Comparison of ENCODE assay signal across 5 fruit fly cellular contexts in genomic region chr2L:8691292-8691975, dm6.
A peak's percentile ranks its signal among the peaks of the same experiment; 100 is the strongest.
TF ChIP-seq lines count a peak whose summit lies in the region.

No protein-coding gene starts in this region.

TF ChIP-seq in whole organism, adult, 20 proteins besides CTCF, POLR2A, EP300 and RAD21 (continued from another document):
- TF ChIP-seq Hr96 (GFP tag; optimal IDR thresholded peaks at IDR 0.05; lab: Kevin White, UChicago) (peak; percentile 39), CG14711 (tag; optimal IDR thresholded peaks at IDR 0.05; lab: Kevin White, UChicago) (peak; percentile 68)

TF ChIP-seq in whole organism, embryonic, 481 proteins besides CTCF, POLR2A, EP300 and RAD21 (continued from another document and continues in another):
- peak in 1 of 2 experiments; percentile 55 for TF ChIP-seq crp (GFP tag; optimal IDR thresholded peaks at IDR 0.05; lab: Kevin White, UChicago)
- no peak for TF ChIP-seq aop (GFP tag; IDR thresholded peaks at IDR 0.05; lab: Robert Waterston, UW)
- TF ChIP-seq corto (GFP tag; optimal IDR thresholded peaks at IDR 0.05; lab: Kevin White, UChicago): peak; percentile 79
- peak; percentile 84 for TF ChIP-seq Fer1 (GFP tag; optimal IDR thresholded peaks at IDR 0.05; lab: Kevin White, UChicago)
- TF ChIP-seq pan (optimal IDR thresholded peaks at IDR 0.05; lab: Kevin White, UChicago): no peak
- peak in 1 of 2 experiments; percentile 77 for TF ChIP-seq pan (GFP tag; optimal IDR thresholded peaks at IDR 0.05 in 1 of 2, IDR thresholded peaks at IDR 0.05 in 1 of 2)
- peak; percentile 94 for TF ChIP-seq phol (tag; optimal IDR thresholded peaks at IDR 0.05; lab: Kevin White, UChicago)
- peak; percentile 68 for TF ChIP-seq jing (GFP tag; optimal IDR thresholded peaks at IDR 0.05; lab: Kevin White, UChicago)
- TF ChIP-seq CG5245 (GFP tag; optimal IDR thresholded peaks at IDR 0.05; lab: Kevin White, UChicago): peak; percentile 56
- peak; percentile 52 for TF ChIP-seq CG14667 (GFP tag; IDR thresholded peaks at IDR 0.05; lab: Robert Waterston, UW)
- peak; percentile 84 for TF ChIP-seq Xrp1 (GFP tag; IDR thresholded peaks at IDR 0.05; lab: Robert Waterston, UW)
- TF ChIP-seq CG6654 (GFP tag; optimal IDR thresholded peaks at IDR 0.05; lab: Kevin White, UChicago): peak; percentile 66
- peak; percentile 76 for TF ChIP-seq CG4707 (GFP tag; optimal IDR thresholded peaks at IDR 0.05; lab: Kevin White, UChicago)
- peak; percentile 69 for TF ChIP-seq Deaf1 (tag; optimal IDR thresholded peaks at IDR 0.05; lab: Kevin White, UChicago)
- no peak; the same call in 1 of the 3 replicates for TF ChIP-seq sr (GFP tag; IDR thresholded peaks at IDR 0.05; lab: Robert Waterston, UW)
- TF ChIP-seq so (GFP tag; IDR thresholded peaks at IDR 0.05; lab: Robert Waterston, UW): peak; percentile 78; the same call in 1 of the 3 replicates
- TF ChIP-seq Jarid2 (GFP tag; optimal IDR thresholded peaks at IDR 0.05; lab: Kevin White, UChicago): peak; percentile 61
- TF ChIP-seq tio (GFP tag; optimal IDR thresholded peaks at IDR 0.05; lab: Kevin White, UChicago): peak; percentile 90
- TF ChIP-seq CG31224 (GFP tag; IDR thresholded peaks at IDR 0.05; lab: Robert Waterston, UW): peak; percentile 49; the same call in 1 of the 2 replicates
- TF ChIP-seq Optix (GFP tag; IDR thresholded peaks at IDR 0.05; lab: Robert Waterston, UW): 0 out of 3 replicates have a peak, but pooled peaks have one; percentile 6
- TF ChIP-seq Atf3 (GFP tag; optimal IDR thresholded peaks at IDR 0.05; lab: Kevin White, UChicago): peak; percentile 62
- TF ChIP-seq HLH3B (GFP tag; IDR thresholded peaks at IDR 0.05; lab: Robert Waterston, UW): peak; percentile 52
- peak; percentile 73 for TF ChIP-seq CG12942 (GFP tag; optimal IDR thresholded peaks at IDR 0.05; lab: Kevin White, UChicago)
- peak; percentile 23 for TF ChIP-seq HLHmδ (GFP tag; optimal IDR thresholded peaks at IDR 0.05; lab: Kevin White, UChicago)
- TF ChIP-seq Hmx (GFP tag; optimal IDR thresholded peaks at IDR 0.05; lab: Kevin White, UChicago): no peak
- peak; percentile 24 for TF ChIP-seq CG3838 (GFP tag; optimal IDR thresholded peaks at IDR 0.05; lab: Kevin White, UChicago)
- TF ChIP-seq CG7745 (tag; optimal IDR thresholded peaks at IDR 0.05; lab: Kevin White, UChicago): peak; percentile 0
- TF ChIP-seq CG8944 (GFP tag; optimal IDR thresholded peaks at IDR 0.05; lab: Kevin White, UChicago): peak; percentile 42
- TF ChIP-seq CG10209 (GFP tag; optimal IDR thresholded peaks at IDR 0.05; lab: Kevin White, UChicago): peak; percentile 86
- TF ChIP-seq CG3407 (GFP tag; optimal IDR thresholded peaks at IDR 0.05; lab: Kevin White, UChicago): peak; percentile 85
- TF ChIP-seq CG10543 (GFP tag; optimal IDR thresholded peaks at IDR 0.05; lab: Kevin White, UChicago): peak; percentile 92

TF ChIP-seq in whole organism, prepupa, 60 proteins besides CTCF, POLR2A, EP300 and RAD21 (continued from another document and continues in another):
- TF ChIP-seq lz (GFP tag; optimal IDR thresholded peaks at IDR 0.05; lab: Kevin White, UChicago) (peak; percentile 89), Gug (GFP tag; IDR thresholded peaks at IDR 0.05; lab: Robert Waterston, UW) (peak; percentile 61; the same call in 1 of the 2 replicates), esn (GFP tag; optimal IDR thresholded peaks at IDR 0.05; lab: Kevin White, UChicago) (peak; percentile 95), cyc (GFP tag; optimal IDR thresholded peaks at IDR 0.05; lab: Kevin White, UChicago) (peak; percentile 80), Ets96B (tag; optimal IDR thresholded peaks at IDR 0.05; lab: Kevin White, UChicago) (peak; percentile 90), dac (GFP tag; optimal IDR thresholded peaks at IDR 0.05; lab: Kevin White, UChicago) (peak; percentile 61), CG34406 (GFP tag; optimal IDR thresholded peaks at IDR 0.05; lab: Kevin White, UChicago) (peak; percentile 95), CG1621 (tag; optimal IDR thresholded peaks at IDR 0.05; lab: Kevin White, UChicago) (peak; percentile 72), CG6808 (GFP tag; optimal IDR thresholded peaks at IDR 0.05; lab: Kevin White, UChicago) (peak; percentile 91), CG16779 (tag; optimal IDR thresholded peaks at IDR 0.05; lab: Kevin White, UChicago) (peak; percentile 89), Blimp-1 (GFP tag; optimal IDR thresholded peaks at IDR 0.05; lab: Kevin White, UChicago) (peak; percentile 80), CG8632 (GFP tag; optimal IDR thresholded peaks at IDR 0.05; lab: Kevin White, UChicago) (peak; percentile 94), CG11294 (GFP tag; IDR thresholded peaks at IDR 0.05; lab: Robert Waterston, UW) (0 out of 2 replicates have a peak, but pooled peaks have one; percentile 66), Hr39 (GFP tag; optimal IDR thresholded peaks at IDR 0.05; lab: Kevin White, UChicago) (peak; percentile 74), CG31627 (GFP tag; optimal IDR thresholded peaks at IDR 0.05; lab: Kevin White, UChicago) (peak; percentile 73), CG6854 (GFP tag; optimal IDR thresholded peaks at IDR 0.05; lab: Kevin White, UChicago) (peak; percentile 80), CG7368 (GFP tag; optimal IDR thresholded peaks at IDR 0.05; lab: Kevin White, UChicago) (peak; percentile 82), CG10669 (GFP tag; optimal IDR thresholded peaks at IDR 0.05; lab: Kevin White, UChicago) (peak; percentile 88), OdsH (GFP tag; optimal IDR thresholded peaks at IDR 0.05; lab: Kevin White, UChicago) (peak; percentile 92), spab (GFP tag; optimal IDR thresholded peaks at IDR 0.05; lab: Kevin White, UChicago) (peak; percentile 90), pdm3 (GFP tag; optimal IDR thresholded peaks at IDR 0.05; lab: Kevin White, UChicago) (peak; percentile 83), CG6276 (GFP tag; optimal IDR thresholded peaks at IDR 0.05; lab: Kevin White, UChicago) (peak; percentile 93), net (GFP tag; optimal IDR thresholded peaks at IDR 0.05; lab: Kevin White, UChicago) (peak; percentile 92), CG9139 (GFP tag; optimal IDR thresholded peaks at IDR 0.05; lab: Kevin White, UChicago) (peak; percentile 69), ss (GFP tag; optimal IDR thresholded peaks at IDR 0.05; lab: Kevin White, UChicago) (peak; percentile 90 to 94), achi (GFP tag; optimal IDR thresholded peaks at IDR 0.05; lab: Kevin White, UChicago) (peak; percentile 93), CG3919 (GFP tag; optimal IDR thresholded peaks at IDR 0.05; lab: Kevin White, UChicago) (peak; percentile 92), topi (GFP tag; optimal IDR thresholded peaks at IDR 0.05; lab: Kevin White, UChicago) (peak; percentile 90), vri (GFP tag; optimal IDR thresholded peaks at IDR 0.05; lab: Kevin White, UChicago) (peak; percentile 61), Sox14 (GFP tag; optimal IDR thresholded peaks at IDR 0.05; lab: Kevin White, UChicago) (peak; percentile 90), acj6 (GFP tag; optimal IDR thresholded peaks at IDR 0.05; lab: Kevin White, UChicago) (peak; percentile 91), Sox102F (GFP tag; optimal IDR thresholded peaks at IDR 0.05; lab: Kevin White, UChicago) (peak; percentile 85), Met (GFP tag; optimal IDR thresholded peaks at IDR 0.05; lab: Kevin White, UChicago) (peak; percentile 89)

TF ChIP-seq in whole organism, pupa, 21 proteins besides CTCF, POLR2A, EP300 and RAD21 (continued from another document):
- peak; percentile 83 for TF ChIP-seq CG17806 (tag; optimal IDR thresholded peaks at IDR 0.05; lab: Kevin White, UChicago)
- peak; percentile 87 for TF ChIP-seq CG8301 (tag; optimal IDR thresholded peaks at IDR 0.05; lab: Kevin White, UChicago)

TF ChIP-seq in whole organism, wandering third instar larva, 38 proteins besides CTCF, POLR2A, EP300 and RAD21 (continued from another document):
- peak; percentile 44 for TF ChIP-seq Rel (GFP tag; optimal IDR thresholded peaks at IDR 0.05; lab: Kevin White, UChicago)
- no peak for TF ChIP-seq Rel (tag; optimal IDR thresholded peaks at IDR 0.05; lab: Kevin White, UChicago)
- TF ChIP-seq h (GFP tag; optimal IDR thresholded peaks at IDR 0.05; lab: Kevin White, UChicago): peak; percentile 87
- TF ChIP-seq Hr78 (GFP tag; optimal IDR thresholded peaks at IDR 0.05; lab: Kevin White, UChicago): no peak
- peak; percentile 70 for TF ChIP-seq sage (GFP tag; optimal IDR thresholded peaks at IDR 0.05; lab: Kevin White, UChicago)
- TF ChIP-seq foxo (GFP tag; optimal IDR thresholded peaks at IDR 0.05; lab: Kevin White, UChicago): peak in 1 of 2 experiments; percentile 91
- peak; percentile 90 for TF ChIP-seq HLH106 (tag; optimal IDR thresholded peaks at IDR 0.05; lab: Kevin White, UChicago)
- TF ChIP-seq tai (GFP tag; optimal IDR thresholded peaks at IDR 0.05; lab: Kevin White, UChicago): no peak
- peak; percentile 85 for TF ChIP-seq woc (GFP tag; optimal IDR thresholded peaks at IDR 0.05; lab: Kevin White, UChicago)
- TF ChIP-seq OdsH (GFP tag; optimal IDR thresholded peaks at IDR 0.05; lab: Kevin White, UChicago): peak; percentile 91
- no peak for TF ChIP-seq GATAd (GFP tag; optimal IDR thresholded peaks at IDR 0.05; lab: Kevin White, UChicago)
- peak; percentile 81 for TF ChIP-seq dmrt93B (GFP tag; optimal IDR thresholded peaks at IDR 0.05; lab: Kevin White, UChicago)
- peak; percentile 76 for TF ChIP-seq Hr83 (GFP tag; optimal IDR thresholded peaks at IDR 0.05; lab: Kevin White, UChicago; ENCODE audit: poor library complexity, severe bottlenecking)
- TF ChIP-seq dsf (GFP tag; optimal IDR thresholded peaks at IDR 0.05; lab: Kevin White, UChicago; ENCODE audit: borderline replicate concordance): peak; percentile 45
- peak; percentile 84 for TF ChIP-seq brk (GFP tag; optimal IDR thresholded peaks at IDR 0.05; lab: Kevin White, UChicago)
- no peak for TF ChIP-seq Abd-B (GFP tag; optimal IDR thresholded peaks at IDR 0.05; lab: Kevin White, UChicago)
- TF ChIP-seq pan (optimal IDR thresholded peaks at IDR 0.05; lab: Kevin White, UChicago): no peak
- TF ChIP-seq jim (GFP tag; optimal IDR thresholded peaks at IDR 0.05; lab: Kevin White, UChicago): no peak
- TF ChIP-seq Hnf4 (GFP tag; optimal IDR thresholded peaks at IDR 0.05; lab: Kevin White, UChicago): peak; percentile 83
